Fruit fly (Drosophila melanogaster) whole organism, prepupa: Measurements from ENCODE around the gene CG31161.

Experiments
- Blimp-1 ChIP-seq: fragments of 200-800 bp; sonication (Bioruptor generic); optimal IDR thresholded peaks from 3 replicates; lab custom pipeline; 2017; ENCODE audit warnings: missing biosample characterization, missing genetic modification characterization, mild to moderate bottlenecking, moderate library complexity, missing genetic modification reagents
- CG10631 ChIP-seq: fragments of 200-800 bp; sonication (Bioruptor generic); optimal IDR thresholded peaks from 2 replicates; lab custom pipeline; 2016; ENCODE audit warnings: missing biosample characterization, missing genetic modification characterization
- CG10669 ChIP-seq: fragments of 200-800 bp; sonication (Bioruptor generic); optimal IDR thresholded peaks from 3 replicates; lab custom pipeline; 2018; ENCODE audit warnings: missing biosample characterization, mild to moderate bottlenecking, missing genetic modification characterization, moderate library complexity
- CG11294 ChIP-seq: fragments of 200-800 bp; sonication (Bioruptor generic); IDR thresholded peaks from 2 replicates; pipeline ENCODE4 v1.3.6; 2022; ENCODE audit warnings: missing biosample characterization, missing genetic modification characterization
- CG11762 ChIP-seq: fragments of 200-800 bp; sonication (Bioruptor generic); optimal IDR thresholded peaks from 3 replicates; lab custom pipeline; 2016; ENCODE audit warnings: missing biosample characterization, missing genetic modification characterization; ENCODE audit not compliant: insufficient read depth
- CG15336 ChIP-seq: fragments of 200-800 bp; sonication (Bioruptor generic); IDR thresholded peaks from 2 replicates; pipeline ENCODE4 v1.3.6; 2022; ENCODE audit warnings: missing biosample characterization, missing genetic modification characterization
- CG1621 ChIP-seq: fragments of 200-800 bp; sonication (Bioruptor generic); optimal IDR thresholded peaks from 3 replicates; lab custom pipeline; 2018; ENCODE audit warnings: missing biosample characterization, mild to moderate bottlenecking, missing genetic modification characterization
- CG16779 ChIP-seq: fragments of 200-800 bp; sonication (Bioruptor generic); optimal IDR thresholded peaks from 3 replicates; lab custom pipeline; 2017; ENCODE audit warnings: missing biosample characterization, mild to moderate bottlenecking, missing genetic modification characterization
- CG3032 ChIP-seq: fragments of 200-800 bp; optimal IDR thresholded peaks from 2 replicates; lab custom pipeline; 2019; ENCODE audit warnings: missing biosample characterization, mild to moderate bottlenecking, missing genetic modification characterization, moderate library complexity
- CG31627 ChIP-seq: fragments of 200-800 bp; sonication (Bioruptor generic); optimal IDR thresholded peaks from 3 replicates; lab custom pipeline; 2016; ENCODE audit warnings: missing biosample characterization, missing genetic modification characterization
- CG34406 ChIP-seq: fragments of 200-800 bp; sonication (Bioruptor generic); optimal IDR thresholded peaks from 3 replicates; lab custom pipeline; 2016; ENCODE audit warnings: missing biosample characterization, missing genetic modification characterization
- CG3919 ChIP-seq: fragments of 200-800 bp; sonication (Bioruptor generic); optimal IDR thresholded peaks from 3 replicates; lab custom pipeline; 2016; ENCODE audit warnings: missing biosample characterization, missing genetic modification characterization
- CG4318 ChIP-seq: fragments of 200-800 bp; sonication (Bioruptor generic); optimal IDR thresholded peaks from 3 replicates; lab custom pipeline; 2017; ENCODE audit warnings: missing biosample characterization, mild to moderate bottlenecking, missing genetic modification characterization
- CG6163 ChIP-seq: fragments of 200-800 bp; sonication (Bioruptor generic); IDR thresholded peaks from 3 replicates; pipeline ENCODE4 v1.3.6; 2022; ENCODE audit warnings: missing biosample characterization, missing genetic modification characterization
- CG6276 ChIP-seq: fragments of 200-800 bp; sonication (Bioruptor generic); optimal IDR thresholded peaks from 2 replicates; lab custom pipeline; 2017; ENCODE audit warnings: missing biosample characterization, mild to moderate bottlenecking, missing genetic modification characterization
- CG6792 ChIP-seq: fragments of 200-800 bp; sonication (Bioruptor generic); optimal IDR thresholded peaks from 3 replicates; lab custom pipeline; 2016; ENCODE audit warnings: missing biosample characterization, missing genetic modification characterization
- CG6854 ChIP-seq: fragments of 200-800 bp; sonication (Bioruptor generic); optimal IDR thresholded peaks from 2 replicates; lab custom pipeline; 2017; ENCODE audit warnings: missing biosample characterization, mild to moderate bottlenecking, missing genetic modification characterization
- CG8119 ChIP-seq: fragments of 200-800 bp; sonication (Bioruptor generic); IDR thresholded peaks from 3 replicates; pipeline ENCODE4 v1.3.6; 2022; ENCODE audit warnings: missing biosample characterization, missing genetic modification characterization
- CG8319 ChIP-seq: fragments of 200-800 bp; sonication (Bioruptor generic); optimal IDR thresholded peaks from 3 replicates; lab custom pipeline; 2016; ENCODE audit warnings: missing biosample characterization, missing genetic modification characterization
- CG8632 ChIP-seq: fragments of 200-800 bp; sonication (Bioruptor generic); optimal IDR thresholded peaks from 3 replicates; lab custom pipeline; 2016; ENCODE audit warnings: missing biosample characterization, missing genetic modification characterization
- CG9139 ChIP-seq: fragments of 200-800 bp; sonication (Bioruptor generic); optimal IDR thresholded peaks from 3 replicates; lab custom pipeline; 2017; ENCODE audit warnings: missing biosample characterization, mild to moderate bottlenecking, missing genetic modification characterization
- Eip75B ChIP-seq: fragments of 200-800 bp; sonication (Bioruptor generic); optimal IDR thresholded peaks from 3 replicates; lab custom pipeline; 2016; ENCODE audit warnings: missing biosample characterization, missing genetic modification characterization
- Gug ChIP-seq: fragments of 200-800 bp; sonication (Bioruptor generic); IDR thresholded peaks from 2 replicates; pipeline ENCODE4 v1.3.6; 2022; ENCODE audit warnings: missing biosample characterization, missing genetic modification characterization
- Lpt ChIP-seq: fragments of 200-800 bp; sonication (Bioruptor generic); optimal IDR thresholded peaks from 3 replicates; lab custom pipeline; 2016; ENCODE audit warnings: missing biosample characterization, missing genetic modification characterization
- Met ChIP-seq: fragments of 200-800 bp; sonication (Bioruptor generic); optimal IDR thresholded peaks from 3 replicates; lab custom pipeline; 2016; ENCODE audit warnings: missing biosample characterization, missing genetic modification characterization
- OdsH ChIP-seq: fragments of 200-800 bp; sonication (Bioruptor generic); optimal IDR thresholded peaks from 3 replicates; lab custom pipeline; 2016; ENCODE audit warnings: missing biosample characterization, missing genetic modification characterization
- Smox ChIP-seq: fragments of 200-800 bp; sonication (Bioruptor generic); optimal IDR thresholded peaks from 3 replicates; lab custom pipeline; 2016; ENCODE audit warnings: missing biosample characterization, missing genetic modification characterization
- Sox102F ChIP-seq: fragments of 200-800 bp; sonication (Bioruptor generic); optimal IDR thresholded peaks from 2 replicates; lab custom pipeline; 2016; ENCODE audit warnings: missing biosample characterization, mild to moderate bottlenecking, missing genetic modification characterization
- Sox14 ChIP-seq: fragments of 200-800 bp; sonication (Bioruptor generic); optimal IDR thresholded peaks from 3 replicates; lab custom pipeline; 2016; ENCODE audit warnings: missing biosample characterization, missing genetic modification characterization
- Sox15 ChIP-seq: fragments of 200-800 bp; sonication (Bioruptor generic); optimal IDR thresholded peaks from 3 replicates; lab custom pipeline; 2016; ENCODE audit warnings: missing biosample characterization, missing genetic modification characterization
- achi ChIP-seq: fragments of 200-800 bp; sonication (Bioruptor generic); optimal IDR thresholded peaks from 3 replicates; lab custom pipeline; 2016; ENCODE audit warnings: missing biosample characterization, missing genetic modification characterization
- acj6 ChIP-seq: fragments of 200-800 bp; sonication (Bioruptor generic); optimal IDR thresholded peaks from 3 replicates; lab custom pipeline; 2016; ENCODE audit warnings: missing biosample characterization, missing genetic modification characterization
- cyc ChIP-seq: fragments of 200-800 bp; sonication (Bioruptor generic); optimal IDR thresholded peaks from 3 replicates; lab custom pipeline; 2016; ENCODE audit warnings: missing biosample characterization, missing genetic modification characterization
- dac ChIP-seq: fragments of 200-800 bp; sonication (Bioruptor generic); optimal IDR thresholded peaks from 2 replicates; lab custom pipeline; 2017; ENCODE audit warnings: missing biosample characterization, mild to moderate bottlenecking, missing genetic modification characterization
- dsx ChIP-seq: fragments of 200-800 bp; optimal IDR thresholded peaks from 3 replicates; lab custom pipeline; 2019; ENCODE audit warnings: missing biosample characterization, mild to moderate bottlenecking, missing genetic modification characterization, moderate library complexity; ENCODE audit not compliant: poor library complexity, severe bottlenecking
- eg ChIP-seq: fragments of 200-800 bp; sonication (Bioruptor generic); IDR thresholded peaks from 3 replicates; pipeline ENCODE4 v1.3.6; 2022; ENCODE audit warnings: missing biosample characterization, missing genetic modification characterization
- fkh ChIP-seq: fragments of 200-800 bp; sonication (Bioruptor generic); optimal IDR thresholded peaks from 3 replicates; lab custom pipeline; 2017; ENCODE audit warnings: missing biosample characterization, mild to moderate bottlenecking, missing genetic modification characterization, moderate library complexity
- lz ChIP-seq: fragments of 200-800 bp; sonication (Bioruptor generic); optimal IDR thresholded peaks from 3 replicates; lab custom pipeline; 2016; ENCODE audit warnings: missing biosample characterization, missing genetic modification characterization
- net ChIP-seq: fragments of 200-800 bp; sonication (Bioruptor generic); optimal IDR thresholded peaks from 3 replicates; lab custom pipeline; 2016; ENCODE audit warnings: missing biosample characterization, missing genetic modification characterization
- pdm3 ChIP-seq: fragments of 200-800 bp; sonication (Bioruptor generic); optimal IDR thresholded peaks from 3 replicates; lab custom pipeline; 2016; ENCODE audit warnings: missing biosample characterization, missing genetic modification characterization
- salr ChIP-seq, 2 experiments: fragments of 200-800 bp; sonication (Bioruptor generic); optimal IDR thresholded peaks; 3 replicates each; lab custom pipeline; 2016 to 2018; ENCODE audit warnings: missing biosample characterization in 2 of 2, missing genetic modification characterization in 2 of 2, mild to moderate bottlenecking in 1 of 2
- spab ChIP-seq: fragments of 200-800 bp; sonication (Bioruptor generic); optimal IDR thresholded peaks from 2 replicates; lab custom pipeline; 2017; ENCODE audit warnings: missing biosample characterization, mild to moderate bottlenecking, missing genetic modification characterization, missing genetic modification reagents
- ss ChIP-seq, 2 experiments: fragments of 200-800 bp; sonication (Bioruptor generic); optimal IDR thresholded peaks; 2 replicates in 1 of 2; 3 replicates in 1 of 2; lab custom pipeline; 2017 to 2018; ENCODE audit warnings: mild to moderate bottlenecking in 2 of 2, missing biosample characterization in 2 of 2, missing genetic modification characterization in 2 of 2, moderate library complexity in 1 of 2
- svp ChIP-seq: fragments of 200-800 bp; sonication (Bioruptor generic); peaks from one replicate; lab custom pipeline; 2016; ENCODE audit warnings: missing biosample characterization, missing genetic modification characterization
- topi ChIP-seq: fragments of 200-800 bp; sonication (Bioruptor generic); optimal IDR thresholded peaks from 3 replicates; lab custom pipeline; 2016; ENCODE audit warnings: missing biosample characterization, missing genetic modification characterization
- vri ChIP-seq: fragments of 200-800 bp; sonication (Bioruptor generic); optimal IDR thresholded peaks from 3 replicates; lab custom pipeline; 2016; ENCODE audit warnings: missing biosample characterization, mild to moderate bottlenecking, missing genetic modification characterization

Gene CG31161

DNA sequence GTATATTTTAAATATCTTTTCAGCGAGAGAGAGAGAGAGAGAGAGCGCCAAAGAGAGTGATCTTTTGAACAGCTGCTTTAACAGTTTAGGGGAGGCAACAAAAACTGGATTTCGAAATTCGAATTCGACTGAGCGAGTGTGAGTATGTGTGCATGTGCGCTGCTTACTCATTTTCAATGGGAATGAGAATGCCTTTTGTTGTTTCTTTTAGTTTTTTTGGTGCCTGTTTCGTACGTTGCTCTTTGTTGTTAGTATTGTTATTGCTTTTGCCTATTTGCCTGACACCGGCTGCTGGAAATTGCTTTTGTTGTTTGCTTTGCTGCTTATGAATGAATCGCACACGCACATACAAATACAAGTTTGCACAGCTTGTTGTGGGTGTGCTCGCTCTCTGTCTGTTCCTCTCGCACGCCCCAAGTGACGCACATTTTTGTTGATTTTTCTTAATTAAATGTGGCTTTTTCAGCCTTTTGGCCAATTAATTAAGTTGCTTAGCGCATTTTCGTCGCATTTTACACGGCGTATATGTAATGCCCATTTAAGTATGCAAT lies 10.6 kb downstream of the CG31161 start (continued):
- TF ChIP-seq CG11762 (GFP tag; lab: Kevin White, UChicago) (peak; percentile 50), eg (GFP tag; lab: Robert Waterston, UW) (peak; percentile 96), Met (GFP tag; lab: Kevin White, UChicago) (peak; percentile 45), CG10669 (GFP tag; lab: Kevin White, UChicago) (peak; percentile 78), Sox102F (peak; percentile 19), CG4318 (GFP tag; lab: Kevin White, UChicago) (no peak), ss (GFP tag; optimal IDR thresholded peaks at IDR 0.05; lab: Kevin White, UChicago) (peak; percentile 96), CG11294 (GFP tag; lab: Robert Waterston, UW) (peak; percentile 38; the same call in 1 of the 2 replicates), CG6163 (GFP tag; lab: Robert Waterston, UW) (peak; percentile 96), CG8632 (peak; percentile 56), CG1621 (tag; lab: Kevin White, UChicago) (peak; percentile 89), spab (GFP tag; lab: Kevin White, UChicago) (peak; percentile 84), acj6 (GFP tag; lab: Kevin White, UChicago) (peak; percentile 19), pdm3 (GFP tag; lab: Kevin White, UChicago) (peak; percentile 43), CG6854 (peak; percentile 55), OdsH (GFP tag; lab: Kevin White, UChicago) (peak; percentile 41), CG9139 (peak; percentile 95), Gug (peak; percentile 71), Lpt (GFP tag; lab: Kevin White, UChicago) (peak; percentile 88), CG8319 (peak; percentile 2), CG10631 (GFP tag; lab: Kevin White, UChicago) (no peak), CG6276 (peak; percentile 96), dac (peak; percentile 64)

DNA sequence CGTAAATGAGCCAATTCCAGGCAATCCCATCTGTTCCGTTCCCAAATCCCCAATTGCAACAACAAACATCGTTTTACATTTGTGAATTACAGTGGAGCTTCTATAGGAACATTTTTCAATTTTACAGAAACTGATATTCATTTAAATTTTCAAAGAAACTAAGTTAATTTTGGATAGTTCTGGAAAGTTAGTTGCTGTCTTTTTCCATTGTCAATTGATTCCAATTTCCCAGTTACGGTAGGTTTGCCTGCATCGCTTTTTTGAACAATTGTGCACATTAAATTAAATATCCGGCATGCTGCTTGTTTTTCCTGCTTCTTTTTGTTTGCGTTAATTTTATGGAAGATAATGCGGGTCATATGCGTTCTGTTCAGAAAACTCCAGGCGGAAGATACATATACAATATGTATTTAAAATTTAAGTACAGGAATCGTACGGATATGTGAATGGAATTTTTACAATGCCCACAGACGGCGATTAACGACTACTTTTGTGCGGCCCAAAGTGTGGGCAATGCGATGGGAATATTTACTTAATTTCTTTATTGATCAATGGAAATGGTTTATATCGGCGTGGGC lies 11.7 kb downstream of the CG31161 start:
- TF ChIP-seq lz (peak; percentile 81), topi (GFP tag; lab: Kevin White, UChicago) (peak; percentile 84), Sox14 (GFP tag; lab: Kevin White, UChicago) (peak; percentile 81), OdsH (GFP tag; lab: Kevin White, UChicago) (peak; percentile 71), Eip75B (GFP tag; lab: Kevin White, UChicago) (peak; percentile 44), dsx (GFP tag; lab: Kevin White, UChicago) (no peak), achi (GFP tag; lab: Kevin White, UChicago) (peak; percentile 65), CG6854 (no peak), eg (GFP tag; lab: Robert Waterston, UW) (0 out of 3 replicates have a peak, but pooled peaks have one; percentile 20), CG9139 (no peak), CG15336 (peak; percentile 27; the same call in 1 of the 2 replicates), CG3032 (tag; lab: Kevin White, UChicago) (no peak), svp (peak; percentile 79), CG6163 (GFP tag; lab: Robert Waterston, UW) (peak; percentile 51; the same call in 1 of the 3 replicates), CG16779 (tag; lab: Kevin White, UChicago) (no peak), cyc (GFP tag; lab: Kevin White, UChicago) (peak; percentile 48), CG8319 (no peak), Smox (GFP tag; lab: Kevin White, UChicago) (peak; percentile 87), salr (GFP tag; optimal IDR thresholded peaks at IDR 0.05; lab: Kevin White, UChicago) (no peak), CG6792 (peak; percentile 72), CG3919 (GFP tag; lab: Kevin White, UChicago) (peak; percentile 15), CG1621 (tag; lab: Kevin White, UChicago) (no peak), net (peak; percentile 44), vri (GFP tag; lab: Kevin White, UChicago) (peak; percentile 56), CG6276 (no peak), CG10669 (GFP tag; lab: Kevin White, UChicago) (no peak), CG8632 (peak; percentile 63), CG11294 (GFP tag; lab: Robert Waterston, UW) (no peak), CG8119 (GFP tag; lab: Robert Waterston, UW) (no peak; the same call in 2 of the 3 replicates), ss (GFP tag; optimal IDR thresholded peaks at IDR 0.05; lab: Kevin White, UChicago) (no peak), Sox15 (GFP tag; lab: Kevin White, UChicago) (peak; percentile 70), dac (no peak), CG34406 (GFP tag; lab: Kevin White, UChicago) (peak; percentile 75), fkh (GFP tag; lab: Kevin White, UChicago) (no peak), CG31627 (peak; percentile 95), Met (GFP tag; lab: Kevin White, UChicago) (peak; percentile 91), CG11762 (GFP tag; lab: Kevin White, UChicago) (no peak), Blimp-1 (peak; percentile 17)
